Worm (Caenorhabditis elegans) whole organism, L2 larva: ENCODE data around the gene C54F6.15.

Experiments used
- alr-1 ChIP-seq: fragments of 150-350 bp; optimal IDR thresholded peaks from 2 replicates; lab custom pipeline; 2014; ENCODE audit warnings: missing biosample characterization, missing genetic modification characterization
- ama-1 ChIP-seq: fragments of 150-350 bp; optimal IDR thresholded peaks from 2 replicates; lab custom pipeline; 2018; ENCODE audit warnings: inconsistent platforms
- blmp-1 ChIP-seq: sonication (generic microtip); optimal IDR thresholded peaks from 2 replicates; lab custom pipeline; 2017; ENCODE audit warnings: missing genetic modification characterization, mild to moderate bottlenecking, missing compliant biosample characterization, antibody characterized with exemption, moderate library complexity; ENCODE audit not compliant: insufficient read depth
- elt-3 ChIP-seq: sonication (generic microtip); optimal IDR thresholded peaks from 2 replicates; lab custom pipeline; 2017; ENCODE audit warnings: missing biosample characterization, missing genetic modification characterization
- lin-11 ChIP-seq: fragments of 150-350 bp; sonication (generic microtip); optimal IDR thresholded peaks from 2 replicates; lab custom pipeline; 2014; ENCODE audit warnings: missing biosample characterization, missing genetic modification characterization, inconsistent platforms, mixed read lengths
- lin-13 ChIP-seq: fragments of 150-350 bp; optimal IDR thresholded peaks from 2 replicates; lab custom pipeline; 2014; ENCODE audit warnings: missing biosample characterization, missing genetic modification reagents, missing genetic modification characterization
- nhr-10 ChIP-seq: sonication (generic microtip); optimal IDR thresholded peaks from 2 replicates; lab custom pipeline; 2017; ENCODE audit warnings: missing biosample characterization, missing genetic modification characterization
- nhr-237 ChIP-seq: fragments of 150-350 bp; optimal IDR thresholded peaks from 2 replicates; lab custom pipeline; 2014; ENCODE audit warnings: missing biosample characterization, missing genetic modification characterization
- nhr-25 ChIP-seq: fragments of 150-350 bp; sonication (generic microtip); optimal IDR thresholded peaks from 3 replicates; lab custom pipeline; 2014; ENCODE audit warnings: missing biosample characterization, missing genetic modification characterization
- snpc-4 ChIP-seq: fragments of 150-350 bp; optimal IDR thresholded peaks from 2 replicates; lab custom pipeline; 2014; ENCODE audit warnings: missing biosample characterization, missing genetic modification characterization

- no peak for TF ChIP-seq elt-3 (tag; lab: Kevin White, UChicago)
- TF ChIP-seq nhr-10: no peak
- TF ChIP-seq ama-1 (lab: Kevin White, UChicago): no peak
- no peak for TF ChIP-seq lin-11 (tag; lab: Kevin White, UChicago)
- TF ChIP-seq nhr-237 (tag; lab: Kevin White, UChicago): no peak
- no peak for TF ChIP-seq nhr-25 (tag; lab: Kevin White, UChicago)
- no peak for TF ChIP-seq blmp-1
- TF ChIP-seq lin-13 (GFP tag; lab: Kevin White, UChicago): no peak
- TF ChIP-seq alr-1 (tag; lab: Kevin White, UChicago): no peak
- no peak for TF ChIP-seq snpc-4 (tag; lab: Kevin White, UChicago)
Observed at ce11 chrV:7521304-7521703, 875 bp downstream of the C54F6.15 start.
